Fruit fly (Drosophila melanogaster) whole organism, wandering third instar larva: ENCODE results near the gene CG14569.

ENCODE experiments used
- Abd-B ChIP-seq: fragments of >200 bp; optimal IDR thresholded peaks from 2 replicates; lab custom pipeline; 2017; ENCODE audit warnings: missing biosample characterization, missing genetic modification characterization
- CG32264 ChIP-seq: fragments of 200-800 bp; sonication (Bioruptor generic); optimal IDR thresholded peaks from 2 replicates; lab custom pipeline; 2016; ENCODE audit warnings: missing biosample characterization, missing genetic modification characterization
- CG9705 ChIP-seq: fragments of 200-800 bp; sonication (Bioruptor generic); optimal IDR thresholded peaks from 2 replicates; lab custom pipeline; 2018; ENCODE audit warnings: missing biosample characterization, mild to moderate bottlenecking, missing genetic modification characterization
- CrebA ChIP-seq: fragments of 200-800 bp; sonication (Bioruptor generic); optimal IDR thresholded peaks from 2 replicates; lab custom pipeline; 2016; ENCODE audit warnings: missing biosample characterization, mild to moderate bottlenecking, missing genetic modification characterization, borderline replicate concordance
- GATAd ChIP-seq: sonication (Bioruptor generic); optimal IDR thresholded peaks from 2 replicates; lab custom pipeline; 2016; ENCODE audit warnings: missing biosample characterization, missing genetic modification characterization
- HLH106 ChIP-seq: fragments of 200-800 bp; optimal IDR thresholded peaks from 3 replicates; lab custom pipeline; 2019; ENCODE audit warnings: missing biosample characterization, mild to moderate bottlenecking, missing genetic modification characterization, moderate library complexity
- Hnf4 ChIP-seq: fragments of 200-800 bp; sonication (Bioruptor generic); optimal IDR thresholded peaks from 2 replicates; lab custom pipeline; 2016; ENCODE audit warnings: missing biosample characterization, mild to moderate bottlenecking, missing genetic modification characterization
- Hr78 ChIP-seq: fragments of >200 bp; optimal IDR thresholded peaks from 2 replicates; lab custom pipeline; 2017; ENCODE audit warnings: missing biosample characterization, missing genetic modification characterization
- Hr83 ChIP-seq: fragments of 200-300 bp; sonication (Bioruptor generic); optimal IDR thresholded peaks from 2 replicates; lab custom pipeline; 2016; ENCODE audit warnings: missing biosample characterization, mild to moderate bottlenecking, missing genetic modification characterization, moderate library complexity; ENCODE audit not compliant: poor library complexity, severe bottlenecking
- Jra ChIP-seq: sonication (Bioruptor generic); optimal IDR thresholded peaks from 2 replicates; lab custom pipeline; 2016; ENCODE audit warnings: missing biosample characterization, missing genetic modification characterization
- Mio ChIP-seq: sonication (Bioruptor generic); optimal IDR thresholded peaks from 2 replicates; lab custom pipeline; 2016; ENCODE audit warnings: missing biosample characterization, missing genetic modification characterization
- Myc ChIP-seq: fragments of >200 bp; optimal IDR thresholded peaks from 2 replicates; lab custom pipeline; 2017
- N ChIP-seq: fragments of >200 bp; optimal IDR thresholded peaks from 2 replicates; lab custom pipeline; 2018; ENCODE audit warnings: missing biosample characterization, missing external identifiers, missing genetic modification characterization
- OdsH ChIP-seq: fragments of 200-800 bp; sonication (Bioruptor generic); optimal IDR thresholded peaks from 2 replicates; lab custom pipeline; 2016; ENCODE audit warnings: missing biosample characterization, mild to moderate bottlenecking, missing genetic modification characterization
- Rel ChIP-seq, 2 experiments: fragments of 200-800 bp; sonication (Bioruptor generic) in 1 of 2; optimal IDR thresholded peaks; 2 replicates in 1 of 2; 3 replicates in 1 of 2; lab custom pipeline; 2016 to 2019; ENCODE audit warnings: mild to moderate bottlenecking in 2 of 2, missing biosample characterization in 2 of 2, missing genetic modification characterization in 2 of 2, moderate library complexity in 1 of 2
- Sp1 ChIP-seq: fragments of 200-800 bp; sonication (Bioruptor generic); optimal IDR thresholded peaks from 3 replicates; lab custom pipeline; 2019; ENCODE audit warnings: missing biosample characterization, mild to moderate bottlenecking, missing genetic modification characterization, moderate library complexity
- Vsx2 ChIP-seq: fragments of 200-300, 225-300 bp; sonication (Bioruptor generic); optimal IDR thresholded peaks from 2 replicates; lab custom pipeline; 2018; ENCODE audit warnings: missing biosample characterization, missing genetic modification characterization; ENCODE audit not compliant: partially characterized antibody
- brk ChIP-seq: fragments of 200-800 bp; sonication (Bioruptor generic); optimal IDR thresholded peaks from 2 replicates; lab custom pipeline; 2016; ENCODE audit warnings: missing biosample characterization, mild to moderate bottlenecking, missing genetic modification characterization
- dl ChIP-seq, 2 experiments: fragments of 175-275, 200-275 bp in 1 of 2; fragments of 200-275 bp in 1 of 2; sonication (Bioruptor generic); optimal IDR thresholded peaks; lab custom pipeline; 2018; ENCODE audit warnings: mild to moderate bottlenecking in 2 of 2, missing biosample characterization in 2 of 2, missing genetic modification characterization in 2 of 2, moderate library complexity in 2 of 2; ENCODE audit not compliant: partially characterized antibody in 2 of 2, insufficient read depth in 1 of 2
- dmrt93B ChIP-seq: fragments of 200-800 bp; sonication (Bioruptor generic); optimal IDR thresholded peaks from 2 replicates; lab custom pipeline; 2018; ENCODE audit warnings: missing biosample characterization, mild to moderate bottlenecking, missing genetic modification characterization
- dsf ChIP-seq: sonication (Bioruptor generic); optimal IDR thresholded peaks from 2 replicates; lab custom pipeline; 2016; ENCODE audit warnings: missing biosample characterization, missing genetic modification characterization, borderline replicate concordance
- ey ChIP-seq: fragments of 200-800 bp; sonication (Bioruptor generic); optimal IDR thresholded peaks from 2 replicates; lab custom pipeline; 2016; ENCODE audit warnings: missing biosample characterization, missing genetic modification characterization
- h ChIP-seq: fragments of 200-800 bp; sonication (Bioruptor generic); optimal IDR thresholded peaks from 3 replicates; lab custom pipeline; 2016; ENCODE audit warnings: missing biosample characterization, mild to moderate bottlenecking, missing genetic modification characterization
- pan ChIP-seq: fragments of >200 bp; optimal IDR thresholded peaks from 2 replicates; lab custom pipeline; 2017
- psq ChIP-seq: fragments of 200-800 bp; sonication (Bioruptor generic); optimal IDR thresholded peaks from 3 replicates; lab custom pipeline; 2017; ENCODE audit warnings: missing biosample characterization, mild to moderate bottlenecking, missing genetic modification characterization, moderate library complexity
- sage ChIP-seq: fragments of 200-800 bp; sonication (Bioruptor generic); optimal IDR thresholded peaks from 2 replicates; lab custom pipeline; 2016; ENCODE audit warnings: missing biosample characterization, mild to moderate bottlenecking, missing genetic modification characterization
- tai ChIP-seq: sonication (Bioruptor generic); optimal IDR thresholded peaks from 2 replicates; lab custom pipeline; 2016; ENCODE audit warnings: missing biosample characterization, missing genetic modification characterization

Gene CG14569

dm6 chr3L:21709785-21710591 is 21.4 kb downstream of the CG14569 start (continued):
- no peak for TF ChIP-seq Abd-B
- peak; percentile 83 for TF ChIP-seq dmrt93B (GFP tag; lab: Kevin White, UChicago)
- peak; percentile 61 for TF ChIP-seq ey
- TF ChIP-seq pan, result no peak
- no peak for TF ChIP-seq Hr78 (GFP tag; lab: Kevin White, UChicago)
- TF ChIP-seq N (GFP tag; lab: Kevin White, UChicago), result no peak
- TF ChIP-seq, all 38 proteins: peak for 20

dm6 chr3L:21706144-21706926 is 25.0 kb downstream of the CG14569 start, which contains the start of gene CG32447:
Gene CG32447 (minus strand): TSS chr3L:21706365.
- TF ChIP-seq sage (GFP tag; lab: Kevin White, UChicago), result no peak
- TF ChIP-seq psq (GFP tag; lab: Kevin White, UChicago), result no peak
- no peak for TF ChIP-seq Myc (lab: Kevin White, UChicago)
- TF ChIP-seq CG32264 (GFP tag; lab: Kevin White, UChicago), result no peak
- TF ChIP-seq Hr83 (GFP tag; lab: Kevin White, UChicago), result peak; percentile 4
- no peak for TF ChIP-seq dsf (GFP tag; lab: Kevin White, UChicago)
- TF ChIP-seq Vsx2, result peak; percentile 46
- TF ChIP-seq GATAd (GFP tag; lab: Kevin White, UChicago), result no peak
- TF ChIP-seq CG9705, result no peak

DNA sequence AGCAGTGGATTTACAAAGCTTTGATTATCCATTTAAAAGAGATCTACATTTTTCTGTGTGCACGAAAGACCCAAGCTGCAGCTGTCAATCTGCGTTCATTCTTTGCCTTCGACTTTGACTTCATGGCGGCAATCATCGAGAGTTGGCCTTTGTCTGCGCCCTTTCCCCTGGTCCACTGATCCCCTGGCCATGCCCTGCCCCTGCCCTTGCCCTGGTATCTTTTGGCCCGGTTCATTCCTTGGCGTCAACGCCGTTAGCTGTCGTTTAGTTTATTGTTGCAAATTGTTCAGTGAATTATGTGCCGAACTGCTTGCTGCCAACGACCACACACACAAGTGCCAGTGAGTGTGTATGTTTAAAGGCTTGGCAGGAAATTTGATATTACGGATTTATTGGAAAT is 30.4 kb downstream of the CG14569 start:
- TF ChIP-seq Hr83 (GFP tag; lab: Kevin White, UChicago) (no peak), Rel (GFP tag; optimal IDR thresholded peaks at IDR 0.05; lab: Kevin White, UChicago) (no peak), Rel (tag; optimal IDR thresholded peaks at IDR 0.05; lab: Kevin White, UChicago) (no peak), brk (GFP tag; lab: Kevin White, UChicago) (no peak), dl (GFP tag; optimal IDR thresholded peaks at IDR 0.05; lab: Kevin White, UChicago; ENCODE audit: insufficient read depth in 1 of 2, partially characterized antibody in 2 of 2) (no peak), dsf (GFP tag; lab: Kevin White, UChicago) (no peak), Sp1 (GFP tag; lab: Kevin White, UChicago) (no peak), sage (GFP tag; lab: Kevin White, UChicago) (no peak), Jra (GFP tag; lab: Kevin White, UChicago) (no peak), OdsH (GFP tag; lab: Kevin White, UChicago) (no peak), HLH106 (no peak), psq (GFP tag; lab: Kevin White, UChicago) (no peak), Hr78 (GFP tag; lab: Kevin White, UChicago) (no peak)
- TF ChIP-seq, all 38 proteins: peak for 0

DNA sequence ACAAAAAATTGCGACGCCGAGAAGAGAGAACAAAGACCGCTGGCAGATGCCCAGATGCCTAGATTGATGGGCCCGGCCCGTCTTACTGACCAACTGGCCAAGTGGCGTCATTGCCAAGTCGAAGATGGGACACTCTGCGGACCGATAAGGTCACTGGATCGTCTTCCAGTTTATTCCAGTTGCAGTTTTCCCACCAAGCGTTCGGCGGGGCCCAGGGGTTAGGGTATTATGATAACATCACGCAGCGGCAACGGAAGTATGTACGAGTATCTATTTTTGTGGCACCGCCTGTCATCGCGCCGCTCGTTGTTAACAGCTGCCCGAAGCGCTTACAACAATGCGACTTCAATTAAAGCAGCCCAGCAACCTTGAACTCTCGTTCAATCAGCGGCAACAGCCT is 31.3 kb downstream of the CG14569 start:
- TF ChIP-seq psq (GFP tag; lab: Kevin White, UChicago), result no peak

- TF ChIP-seq GATAd (GFP tag; lab: Kevin White, UChicago) (no peak), HLH106 (no peak), h (GFP tag; lab: Kevin White, UChicago) (no peak), Rel (GFP tag; optimal IDR thresholded peaks at IDR 0.05; lab: Kevin White, UChicago) (no peak), Rel (tag; optimal IDR thresholded peaks at IDR 0.05; lab: Kevin White, UChicago) (no peak), dmrt93B (GFP tag; lab: Kevin White, UChicago) (no peak), sage (GFP tag; lab: Kevin White, UChicago) (no peak), Hnf4 (GFP tag; lab: Kevin White, UChicago) (no peak), dl (GFP tag; optimal IDR thresholded peaks at IDR 0.05; lab: Kevin White, UChicago; ENCODE audit: insufficient read depth in 1 of 2, partially characterized antibody in 2 of 2) (no peak), N (GFP tag; lab: Kevin White, UChicago) (no peak), CG32264 (GFP tag; lab: Kevin White, UChicago) (no peak), CG9705 (no peak), ey (no peak), Jra (GFP tag; lab: Kevin White, UChicago) (no peak), tai (GFP tag; lab: Kevin White, UChicago) (no peak), OdsH (GFP tag; lab: Kevin White, UChicago) (no peak), CrebA (GFP tag; lab: Kevin White, UChicago) (no peak), dsf (GFP tag; lab: Kevin White, UChicago) (no peak), Mio (no peak)
Measured at dm6 chr3L:21694647-21695046, 36.7 kb downstream of the CG14569 start.
